Fruit fly (Drosophila melanogaster) whole organism, prepupa: Measurements from ENCODE around the gene CG8668.

Experiments
- Blimp-1 ChIP-seq: fragments of 200-800 bp; sonication (Bioruptor generic); optimal IDR thresholded peaks from 3 replicates; lab custom pipeline; 2017; ENCODE audit warnings: missing biosample characterization, missing genetic modification characterization, mild to moderate bottlenecking, moderate library complexity, missing genetic modification reagents
- CG10669 ChIP-seq: fragments of 200-800 bp; sonication (Bioruptor generic); optimal IDR thresholded peaks from 3 replicates; lab custom pipeline; 2018; ENCODE audit warnings: missing biosample characterization, mild to moderate bottlenecking, missing genetic modification characterization, moderate library complexity
- CG11294 ChIP-seq: fragments of 200-800 bp; sonication (Bioruptor generic); IDR thresholded peaks from 2 replicates; pipeline ENCODE4 v1.3.6; 2022; ENCODE audit warnings: missing biosample characterization, missing genetic modification characterization
- CG11762 ChIP-seq: fragments of 200-800 bp; sonication (Bioruptor generic); optimal IDR thresholded peaks from 3 replicates; lab custom pipeline; 2016; ENCODE audit warnings: missing biosample characterization, missing genetic modification characterization; ENCODE audit not compliant: insufficient read depth
- CG1621 ChIP-seq: fragments of 200-800 bp; sonication (Bioruptor generic); optimal IDR thresholded peaks from 3 replicates; lab custom pipeline; 2018; ENCODE audit warnings: missing biosample characterization, mild to moderate bottlenecking, missing genetic modification characterization
- CG16779 ChIP-seq: fragments of 200-800 bp; sonication (Bioruptor generic); optimal IDR thresholded peaks from 3 replicates; lab custom pipeline; 2017; ENCODE audit warnings: missing biosample characterization, mild to moderate bottlenecking, missing genetic modification characterization
- CG3032 ChIP-seq: fragments of 200-800 bp; optimal IDR thresholded peaks from 2 replicates; lab custom pipeline; 2019; ENCODE audit warnings: missing biosample characterization, mild to moderate bottlenecking, missing genetic modification characterization, moderate library complexity
- CG31627 ChIP-seq: fragments of 200-800 bp; sonication (Bioruptor generic); optimal IDR thresholded peaks from 3 replicates; lab custom pipeline; 2016; ENCODE audit warnings: missing biosample characterization, missing genetic modification characterization
- CG32006 ChIP-seq: fragments of 200-800 bp; sonication (Bioruptor generic); optimal IDR thresholded peaks from 3 replicates; lab custom pipeline; 2017; ENCODE audit warnings: missing biosample characterization, mild to moderate bottlenecking, missing genetic modification characterization
- CG34406 ChIP-seq: fragments of 200-800 bp; sonication (Bioruptor generic); optimal IDR thresholded peaks from 3 replicates; lab custom pipeline; 2016; ENCODE audit warnings: missing biosample characterization, missing genetic modification characterization
- CG3919 ChIP-seq: fragments of 200-800 bp; sonication (Bioruptor generic); optimal IDR thresholded peaks from 3 replicates; lab custom pipeline; 2016; ENCODE audit warnings: missing biosample characterization, missing genetic modification characterization
- CG6163 ChIP-seq: fragments of 200-800 bp; sonication (Bioruptor generic); IDR thresholded peaks from 3 replicates; pipeline ENCODE4 v1.3.6; 2022; ENCODE audit warnings: missing biosample characterization, missing genetic modification characterization
- CG6276 ChIP-seq: fragments of 200-800 bp; sonication (Bioruptor generic); optimal IDR thresholded peaks from 2 replicates; lab custom pipeline; 2017; ENCODE audit warnings: missing biosample characterization, mild to moderate bottlenecking, missing genetic modification characterization
- CG6792 ChIP-seq: fragments of 200-800 bp; sonication (Bioruptor generic); optimal IDR thresholded peaks from 3 replicates; lab custom pipeline; 2016; ENCODE audit warnings: missing biosample characterization, missing genetic modification characterization
- CG6808 ChIP-seq: fragments of 200-800 bp; sonication (Bioruptor generic); optimal IDR thresholded peaks from 3 replicates; lab custom pipeline; 2017; ENCODE audit warnings: missing biosample characterization, missing genetic modification characterization, mild to moderate bottlenecking, moderate library complexity, missing genetic modification reagents
- CG7368 ChIP-seq: fragments of 200-800 bp; sonication (Bioruptor generic); optimal IDR thresholded peaks from 3 replicates; lab custom pipeline; 2016; ENCODE audit warnings: missing biosample characterization, missing genetic modification characterization
- CG8119 ChIP-seq: fragments of 200-800 bp; sonication (Bioruptor generic); IDR thresholded peaks from 3 replicates; pipeline ENCODE4 v1.3.6; 2022; ENCODE audit warnings: missing biosample characterization, missing genetic modification characterization
- Eip75B ChIP-seq: fragments of 200-800 bp; sonication (Bioruptor generic); optimal IDR thresholded peaks from 3 replicates; lab custom pipeline; 2016; ENCODE audit warnings: missing biosample characterization, missing genetic modification characterization
- Eip78C ChIP-seq: fragments of 200-800 bp; sonication (Bioruptor generic); peaks from one replicate; lab custom pipeline; 2016; ENCODE audit warnings: missing biosample characterization, missing genetic modification characterization
- Eip93F ChIP-seq: fragments of 200-800 bp; sonication (Bioruptor generic); optimal IDR thresholded peaks from 2 replicates; lab custom pipeline; 2016; ENCODE audit warnings: missing biosample characterization, mild to moderate bottlenecking, missing genetic modification characterization
- Ets96B ChIP-seq: fragments of 200-800 bp; optimal IDR thresholded peaks from 2 replicates; lab custom pipeline; 2019; ENCODE audit warnings: missing biosample characterization, mild to moderate bottlenecking, missing genetic modification characterization, moderate library complexity
- Gug ChIP-seq: fragments of 200-800 bp; sonication (Bioruptor generic); IDR thresholded peaks from 2 replicates; pipeline ENCODE4 v1.3.6; 2022; ENCODE audit warnings: missing biosample characterization, missing genetic modification characterization
- Hr38 ChIP-seq: sonication (Bioruptor generic); optimal IDR thresholded peaks from 2 replicates; lab custom pipeline; 2016; ENCODE audit warnings: missing biosample characterization, missing genetic modification characterization
- Hr4 ChIP-seq: fragments of 200-800 bp; sonication (Bioruptor generic); optimal IDR thresholded peaks from 3 replicates; lab custom pipeline; 2016; ENCODE audit warnings: missing biosample characterization, missing genetic modification characterization
- Lpt ChIP-seq: fragments of 200-800 bp; sonication (Bioruptor generic); optimal IDR thresholded peaks from 3 replicates; lab custom pipeline; 2016; ENCODE audit warnings: missing biosample characterization, missing genetic modification characterization
- Met ChIP-seq: fragments of 200-800 bp; sonication (Bioruptor generic); optimal IDR thresholded peaks from 3 replicates; lab custom pipeline; 2016; ENCODE audit warnings: missing biosample characterization, missing genetic modification characterization
- OdsH ChIP-seq: fragments of 200-800 bp; sonication (Bioruptor generic); optimal IDR thresholded peaks from 3 replicates; lab custom pipeline; 2016; ENCODE audit warnings: missing biosample characterization, missing genetic modification characterization
- Smox ChIP-seq: fragments of 200-800 bp; sonication (Bioruptor generic); optimal IDR thresholded peaks from 3 replicates; lab custom pipeline; 2016; ENCODE audit warnings: missing biosample characterization, missing genetic modification characterization
- dac ChIP-seq: fragments of 200-800 bp; sonication (Bioruptor generic); optimal IDR thresholded peaks from 2 replicates; lab custom pipeline; 2017; ENCODE audit warnings: missing biosample characterization, mild to moderate bottlenecking, missing genetic modification characterization
- fd59A ChIP-seq: fragments of 200-800 bp; sonication (Bioruptor generic); optimal IDR thresholded peaks from 2 replicates; lab custom pipeline; 2017; ENCODE audit warnings: missing biosample characterization, mild to moderate bottlenecking, missing genetic modification characterization, missing genetic modification reagents
- fkh ChIP-seq: fragments of 200-800 bp; sonication (Bioruptor generic); optimal IDR thresholded peaks from 3 replicates; lab custom pipeline; 2017; ENCODE audit warnings: missing biosample characterization, mild to moderate bottlenecking, missing genetic modification characterization, moderate library complexity
- spab ChIP-seq: fragments of 200-800 bp; sonication (Bioruptor generic); optimal IDR thresholded peaks from 2 replicates; lab custom pipeline; 2017; ENCODE audit warnings: missing biosample characterization, mild to moderate bottlenecking, missing genetic modification characterization, missing genetic modification reagents
- svp ChIP-seq: fragments of 200-800 bp; sonication (Bioruptor generic); peaks from one replicate; lab custom pipeline; 2016; ENCODE audit warnings: missing biosample characterization, missing genetic modification characterization
- topi ChIP-seq: fragments of 200-800 bp; sonication (Bioruptor generic); optimal IDR thresholded peaks from 3 replicates; lab custom pipeline; 2016; ENCODE audit warnings: missing biosample characterization, missing genetic modification characterization
- vri ChIP-seq: fragments of 200-800 bp; sonication (Bioruptor generic); optimal IDR thresholded peaks from 3 replicates; lab custom pipeline; 2016; ENCODE audit warnings: missing biosample characterization, mild to moderate bottlenecking, missing genetic modification characterization

The CG8668 gene

dm6 chr2L:8084349-8085203 lies 42.2 kb upstream of the CG8668 start (continued):
- no peak for TF ChIP-seq CG11762 (GFP tag; lab: Kevin White, UChicago)
- TF ChIP-seq Eip93F (GFP tag; lab: Kevin White, UChicago) = no peak
- TF ChIP-seq CG8119 (GFP tag; lab: Robert Waterston, UW) = no peak
- no peak for TF ChIP-seq CG6792 (GFP tag; lab: Kevin White, UChicago)
- peak; percentile 6 for TF ChIP-seq fd59A (GFP tag; lab: Kevin White, UChicago)
- TF ChIP-seq CG7368 = peak; percentile 32

- TF ChIP-seq svp (GFP tag; lab: Kevin White, UChicago) = peak; percentile 36
- TF ChIP-seq Met (GFP tag; lab: Kevin White, UChicago) = no peak
These were observed 41.2 kb upstream of the CG8668 start for dm6 chr2L:8085466-8086164.

dm6 chr2L:8086736-8087467 lies 39.9 kb upstream of the CG8668 start:
- TF ChIP-seq CG16779 (tag; lab: Kevin White, UChicago) (no peak), Hr4 (peak; percentile 33), Eip78C (GFP tag; lab: Kevin White, UChicago) (no peak), Gug (GFP tag; lab: Robert Waterston, UW) (no peak), dac (GFP tag; lab: Kevin White, UChicago) (no peak), CG32006 (GFP tag; lab: Kevin White, UChicago) (peak; percentile 50), CG6792 (GFP tag; lab: Kevin White, UChicago) (no peak), CG1621 (tag; lab: Kevin White, UChicago) (no peak), CG6163 (no peak), vri (GFP tag; lab: Kevin White, UChicago) (peak; percentile 65), fkh (GFP tag; lab: Kevin White, UChicago) (peak; percentile 61), topi (no peak), Smox (no peak)

dm6 chr2L:8087468-8087789 lies 39.4 kb upstream of the CG8668 start:
- no peak for TF ChIP-seq Ets96B (tag; lab: Kevin White, UChicago)
- TF ChIP-seq CG6276 (GFP tag; lab: Kevin White, UChicago) = no peak
- no peak for TF ChIP-seq CG11294 (GFP tag; lab: Robert Waterston, UW)
- no peak for TF ChIP-seq CG3032
- TF ChIP-seq CG31627 (GFP tag; lab: Kevin White, UChicago) = no peak
- TF ChIP-seq svp (GFP tag; lab: Kevin White, UChicago) = no peak
- no peak for TF ChIP-seq Smox
- TF ChIP-seq CG10669 = no peak
- no peak for TF ChIP-seq CG34406
- no peak for TF ChIP-seq CG1621 (tag; lab: Kevin White, UChicago)
- no peak for TF ChIP-seq CG3919 (GFP tag; lab: Kevin White, UChicago)
- no peak for TF ChIP-seq Blimp-1 (GFP tag; lab: Kevin White, UChicago)
- no peak for TF ChIP-seq Hr38 (GFP tag; lab: Kevin White, UChicago)
- no peak for TF ChIP-seq OdsH
- TF ChIP-seq spab (GFP tag; lab: Kevin White, UChicago) = no peak
- no peak for TF ChIP-seq Eip75B
- no peak for TF ChIP-seq CG6808 (GFP tag; lab: Kevin White, UChicago)
- TF ChIP-seq Lpt (GFP tag; lab: Kevin White, UChicago) = no peak
